Worm (Caenorhabditis elegans) whole organism, L2 larva: ENCODE data around the gene usp-39.

Source experiments
- C34F6.9 ChIP-seq: fragments of 150-350 bp; optimal IDR thresholded peaks from 2 replicates; lab custom pipeline; 2014; ENCODE audit warnings: missing biosample characterization, missing genetic modification characterization
- R02D3.7 ChIP-seq: fragments of 150-350 bp; optimal IDR thresholded peaks from 2 replicates; lab custom pipeline; 2014; ENCODE audit warnings: missing biosample characterization, missing genetic modification characterization
- ZK546.5 ChIP-seq: sonication (generic microtip); optimal IDR thresholded peaks from 2 replicates; lab custom pipeline; 2017; ENCODE audit warnings: missing biosample characterization, missing genetic modification characterization
- alr-1 ChIP-seq: fragments of 150-350 bp; optimal IDR thresholded peaks from 2 replicates; lab custom pipeline; 2014; ENCODE audit warnings: missing biosample characterization, missing genetic modification characterization
- aly-2 ChIP-seq: fragments of 150-350 bp; optimal IDR thresholded peaks from 2 replicates; lab custom pipeline; 2014; ENCODE audit warnings: missing biosample characterization, missing genetic modification characterization
- ama-1 ChIP-seq: fragments of 150-350 bp; optimal IDR thresholded peaks from 2 replicates; lab custom pipeline; 2018; ENCODE audit warnings: inconsistent platforms
- ceh-82 ChIP-seq: fragments of 150-350 bp; optimal IDR thresholded peaks from 2 replicates; lab custom pipeline; 2014; ENCODE audit warnings: missing biosample characterization, missing genetic modification characterization
- crh-2 ChIP-seq: sonication (generic microtip); optimal IDR thresholded peaks from 2 replicates; lab custom pipeline; 2017; ENCODE audit warnings: missing biosample characterization, missing genetic modification characterization
- dmd-4 ChIP-seq: sonication (generic microtip); optimal IDR thresholded peaks from 2 replicates; lab custom pipeline; 2017; ENCODE audit warnings: missing biosample characterization, missing genetic modification characterization
- elt-3 ChIP-seq: sonication (generic microtip); optimal IDR thresholded peaks from 2 replicates; lab custom pipeline; 2017; ENCODE audit warnings: missing biosample characterization, missing genetic modification characterization
- fos-1 ChIP-seq: fragments of 150-350 bp; optimal IDR thresholded peaks from 2 replicates; lab custom pipeline; 2014; ENCODE audit warnings: missing biosample characterization, missing genetic modification characterization
- gmeb-1 ChIP-seq: fragments of 150-350 bp; optimal IDR thresholded peaks from 2 replicates; lab custom pipeline; 2014; ENCODE audit warnings: missing biosample characterization, missing genetic modification characterization
- lin-11 ChIP-seq: fragments of 150-350 bp; sonication (generic microtip); optimal IDR thresholded peaks from 2 replicates; lab custom pipeline; 2014; ENCODE audit warnings: missing biosample characterization, missing genetic modification characterization, inconsistent platforms, mixed read lengths
- lin-13 ChIP-seq: fragments of 150-350 bp; optimal IDR thresholded peaks from 2 replicates; lab custom pipeline; 2014; ENCODE audit warnings: missing biosample characterization, missing genetic modification reagents, missing genetic modification characterization
- lin-39 ChIP-seq: fragments of 150-350 bp; optimal IDR thresholded peaks from 2 replicates; lab custom pipeline; 2014; ENCODE audit warnings: missing biosample characterization, missing genetic modification reagents, missing genetic modification characterization
- lsy-2 ChIP-seq, 2 experiments: fragments of 150-350 bp in 1 of 2; sonication (generic microtip) in 1 of 2; optimal IDR thresholded peaks; 2 replicates each; lab custom pipeline; 2014 to 2017; ENCODE audit warnings: missing biosample characterization in 2 of 2, missing genetic modification characterization in 2 of 2
- mab-5 ChIP-seq: fragments of 150-350 bp; optimal IDR thresholded peaks from 2 replicates; lab custom pipeline; 2014; ENCODE audit warnings: missing biosample characterization, missing genetic modification characterization
- mbf-1 ChIP-seq: sonication (generic microtip); optimal IDR thresholded peaks from 2 replicates; lab custom pipeline; 2017; ENCODE audit warnings: missing biosample characterization, missing genetic modification characterization
- mdl-1 ChIP-seq, 2 experiments: fragments of 150-350 bp in 1 of 2; sonication (generic microtip) in 1 of 2; optimal IDR thresholded peaks; 2 replicates each; lab custom pipeline; 2017; ENCODE audit warnings: missing biosample characterization in 2 of 2, missing genetic modification characterization in 2 of 2
- nhr-10 ChIP-seq: sonication (generic microtip); optimal IDR thresholded peaks from 2 replicates; lab custom pipeline; 2017; ENCODE audit warnings: missing biosample characterization, missing genetic modification characterization
- nhr-11 ChIP-seq: fragments of 150-350 bp; optimal IDR thresholded peaks from 2 replicates; lab custom pipeline; 2014; ENCODE audit warnings: missing biosample characterization, missing genetic modification characterization
- nhr-21 ChIP-seq: fragments of 150-350 bp; optimal IDR thresholded peaks from 2 replicates; lab custom pipeline; 2014; ENCODE audit warnings: missing biosample characterization, missing genetic modification characterization
- nhr-23 ChIP-seq: fragments of 150-350 bp; optimal IDR thresholded peaks from 2 replicates; lab custom pipeline; 2014; ENCODE audit warnings: missing biosample characterization, missing genetic modification reagents, missing genetic modification characterization
- nhr-237 ChIP-seq: fragments of 150-350 bp; optimal IDR thresholded peaks from 2 replicates; lab custom pipeline; 2014; ENCODE audit warnings: missing biosample characterization, missing genetic modification characterization
- nhr-25 ChIP-seq: fragments of 150-350 bp; sonication (generic microtip); optimal IDR thresholded peaks from 3 replicates; lab custom pipeline; 2014; ENCODE audit warnings: missing biosample characterization, missing genetic modification characterization
- nhr-6 ChIP-seq: fragments of 150-350 bp; optimal IDR thresholded peaks from 2 replicates; lab custom pipeline; 2014; ENCODE audit warnings: missing biosample characterization, missing genetic modification characterization
- nhr-77 ChIP-seq: fragments of 150-350 bp; optimal IDR thresholded peaks from 2 replicates; lab custom pipeline; 2014; ENCODE audit warnings: missing biosample characterization, missing genetic modification characterization
- peb-1 ChIP-seq: fragments of 150-350 bp; optimal IDR thresholded peaks from 2 replicates; lab custom pipeline; 2014; ENCODE audit warnings: missing biosample characterization, missing genetic modification characterization
- sem-4 ChIP-seq: fragments of 150-350 bp; optimal IDR thresholded peaks from 2 replicates; lab custom pipeline; 2014; ENCODE audit warnings: missing biosample characterization, missing genetic modification reagents, missing genetic modification characterization
- sma-3 ChIP-seq: sonication (generic microtip); optimal IDR thresholded peaks from 2 replicates; lab custom pipeline; 2016; ENCODE audit warnings: missing genetic modification reagents, missing genetic modification characterization, missing compliant biosample characterization
- sma-9 ChIP-seq, 2 experiments: fragments of 150-350 bp in 1 of 2; sonication (generic microtip) in 1 of 2; optimal IDR thresholded peaks; 2 replicates each; lab custom pipeline; 2014 to 2016; ENCODE audit warnings: missing genetic modification characterization in 2 of 2, mild to moderate bottlenecking in 1 of 2, missing biosample characterization in 1 of 2, missing compliant biosample characterization in 1 of 2, missing genetic modification reagents in 1 of 2, moderate library complexity in 1 of 2
- snpc-4 ChIP-seq: fragments of 150-350 bp; optimal IDR thresholded peaks from 2 replicates; lab custom pipeline; 2014; ENCODE audit warnings: missing biosample characterization, missing genetic modification characterization
- unc-39 ChIP-seq: fragments of 150-350 bp; optimal IDR thresholded peaks from 2 replicates; lab custom pipeline; 2014; ENCODE audit warnings: missing biosample characterization, missing genetic modification characterization
- unc-55 ChIP-seq: fragments of 150-350 bp; sonication (generic microtip); optimal IDR thresholded peaks from 3 replicates; lab custom pipeline; 2014; ENCODE audit warnings: missing biosample characterization, missing genetic modification reagents, missing genetic modification characterization
- unc-62 ChIP-seq: fragments of 150-350 bp; optimal IDR thresholded peaks from 2 replicates; lab custom pipeline; 2014; ENCODE audit warnings: missing biosample characterization, missing genetic modification reagents, missing genetic modification characterization
- zag-1 ChIP-seq: fragments of 150-350 bp; optimal IDR thresholded peaks from 2 replicates; lab custom pipeline; 2014; ENCODE audit warnings: missing biosample characterization, missing genetic modification characterization
- ztf-1 ChIP-seq: fragments of 200-800 bp; sonication (Bioruptor generic); conservative IDR thresholded peaks from 2 replicates; pipeline ENCODE4 v1.3.6; 2022; ENCODE audit warnings: missing genetic modification characterization, missing compliant biosample characterization
- ztf-11 ChIP-seq: sonication (generic microtip); optimal IDR thresholded peaks from 2 replicates; lab custom pipeline; 2017; ENCODE audit warnings: missing biosample characterization, missing genetic modification characterization
- ztf-4 ChIP-seq: fragments of 150-350 bp; optimal IDR thresholded peaks from 2 replicates; lab custom pipeline; 2014; ENCODE audit warnings: missing biosample characterization, missing genetic modification characterization

Gene usp-39

ce11 chrII:2521960-2522359 lies 43.1 kb upstream of the usp-39 start, which contains the start of gene bath-13:
TSS of gene bath-13 (minus strand) at chrII:2522060.
- TF ChIP-seq nhr-77 = no peak
- no peak for TF ChIP-seq unc-62
- TF ChIP-seq nhr-10 = no peak
- no peak for TF ChIP-seq lin-39 (tag; lab: Kevin White, UChicago)
- TF ChIP-seq mdl-1 (tag; optimal IDR thresholded peaks at IDR 0.05; lab: Kevin White, UChicago) = no peak
- no peak for TF ChIP-seq unc-39 (tag; lab: Kevin White, UChicago)
- TF ChIP-seq fos-1 (tag; lab: Kevin White, UChicago) = no peak
- TF ChIP-seq ama-1 (lab: Kevin White, UChicago) = no peak
- no peak for TF ChIP-seq sma-9 (GFP tag; optimal IDR thresholded peaks at IDR 0.05; lab: Kevin White, UChicago)
- no peak for TF ChIP-seq sma-9 (tag; optimal IDR thresholded peaks at IDR 0.05; lab: Kevin White, UChicago)
- TF ChIP-seq crh-2 (tag; lab: Kevin White, UChicago) = no peak
- no peak for TF ChIP-seq lin-13
- no peak for TF ChIP-seq nhr-6
- no peak for TF ChIP-seq peb-1 (tag; lab: Kevin White, UChicago)
- no peak for TF ChIP-seq ztf-1 (GFP tag; lab: Robert Waterston, UW)

ce11 chrII:2525652-2526051 lies 39.4 kb upstream of the usp-39 start:
- no peak for TF ChIP-seq lin-13
- TF ChIP-seq ZK546.5 (tag; lab: Kevin White, UChicago) = no peak
- TF ChIP-seq ama-1 (lab: Kevin White, UChicago) = no peak
- no peak for TF ChIP-seq ztf-11 (tag; lab: Kevin White, UChicago)
- TF ChIP-seq elt-3 (tag; lab: Kevin White, UChicago) = no peak
- TF ChIP-seq nhr-77 = no peak
- no peak for TF ChIP-seq zag-1
- TF ChIP-seq nhr-21 (tag; lab: Kevin White, UChicago) = no peak
- TF ChIP-seq snpc-4 (tag; lab: Kevin White, UChicago) = no peak
- no peak for TF ChIP-seq sma-3 (GFP tag; lab: Kevin White, UChicago)
- TF ChIP-seq mdl-1 (tag; optimal IDR thresholded peaks at IDR 0.05; lab: Kevin White, UChicago) = no peak
- no peak for TF ChIP-seq mab-5 (tag; lab: Kevin White, UChicago)
- TF ChIP-seq C34F6.9 (tag; lab: Kevin White, UChicago) = no peak
- no peak for TF ChIP-seq sem-4 (tag; lab: Kevin White, UChicago)
- TF ChIP-seq aly-2 (tag; lab: Kevin White, UChicago) = no peak
- TF ChIP-seq gmeb-1 = no peak
- TF ChIP-seq lin-11 (tag; lab: Kevin White, UChicago) = no peak
- TF ChIP-seq unc-39 (tag; lab: Kevin White, UChicago) = no peak
- no peak for TF ChIP-seq nhr-6
- TF ChIP-seq mbf-1 (tag; lab: Kevin White, UChicago) = no peak
- TF ChIP-seq, all 48 proteins: peak for 0

ce11 chrII:2526887-2527286 lies 38.2 kb upstream of the usp-39 start:
- TF ChIP-seq fos-1 (tag; lab: Kevin White, UChicago) = no peak
- no peak for TF ChIP-seq ceh-82 (tag; lab: Kevin White, UChicago)
- no peak for TF ChIP-seq lin-11 (tag; lab: Kevin White, UChicago)
- TF ChIP-seq nhr-25 (tag; lab: Kevin White, UChicago) = no peak
- no peak for TF ChIP-seq peb-1 (tag; lab: Kevin White, UChicago)
- no peak for TF ChIP-seq nhr-10
- no peak for TF ChIP-seq sma-3 (GFP tag; lab: Kevin White, UChicago)
- no peak for TF ChIP-seq nhr-237 (tag; lab: Kevin White, UChicago)
- no peak for TF ChIP-seq R02D3.7 (tag; lab: Kevin White, UChicago)
- TF ChIP-seq alr-1 (tag; lab: Kevin White, UChicago) = no peak
- no peak for TF ChIP-seq snpc-4 (tag; lab: Kevin White, UChicago)
- no peak for TF ChIP-seq nhr-21 (tag; lab: Kevin White, UChicago)
- no peak for TF ChIP-seq nhr-11 (tag; lab: Kevin White, UChicago)
- TF ChIP-seq ama-1 (lab: Kevin White, UChicago) = no peak
- TF ChIP-seq sem-4 (tag; lab: Kevin White, UChicago) = no peak
- TF ChIP-seq C34F6.9 (tag; lab: Kevin White, UChicago) = no peak
- TF ChIP-seq dmd-4 (tag; lab: Kevin White, UChicago) = no peak
- TF ChIP-seq ztf-4 (tag; lab: Kevin White, UChicago) = no peak
- no peak for TF ChIP-seq lsy-2 (tag; optimal IDR thresholded peaks at IDR 0.05; lab: Kevin White, UChicago)
- TF ChIP-seq, all 48 proteins: peak for 0

- no peak for TF ChIP-seq ztf-11 (tag; lab: Kevin White, UChicago)
- TF ChIP-seq ztf-1 (GFP tag; lab: Robert Waterston, UW) = no peak
- no peak for TF ChIP-seq unc-55 (GFP tag; lab: Kevin White, UChicago)
- TF ChIP-seq lin-11 (tag; lab: Kevin White, UChicago) = no peak
- no peak for TF ChIP-seq crh-2 (tag; lab: Kevin White, UChicago)
- no peak for TF ChIP-seq nhr-11 (tag; lab: Kevin White, UChicago)
- no peak for TF ChIP-seq C34F6.9 (tag; lab: Kevin White, UChicago)
- TF ChIP-seq unc-39 (tag; lab: Kevin White, UChicago) = no peak
- no peak for TF ChIP-seq snpc-4 (tag; lab: Kevin White, UChicago)
- TF ChIP-seq nhr-25 (tag; lab: Kevin White, UChicago) = no peak
- no peak for TF ChIP-seq nhr-237 (tag; lab: Kevin White, UChicago)
- TF ChIP-seq nhr-23 (tag; lab: Kevin White, UChicago) = no peak
- no peak for TF ChIP-seq peb-1 (tag; lab: Kevin White, UChicago)
- no peak for TF ChIP-seq ceh-82 (tag; lab: Kevin White, UChicago)
- no peak for TF ChIP-seq sma-3 (GFP tag; lab: Kevin White, UChicago)
- no peak for TF ChIP-seq lin-39 (tag; lab: Kevin White, UChicago)
- TF ChIP-seq lin-13 = no peak
- TF ChIP-seq nhr-21 (tag; lab: Kevin White, UChicago) = no peak
- TF ChIP-seq nhr-77 = no peak
Observed at ce11 chrII:2530496-2530895, 34.6 kb upstream of the usp-39 start, which contains the start of gene K02F6.6. TSS of gene K02F6.6 (plus strand) at chrII:2530796.
